In genomic region chr2L:4252832-4253473, dm6 we compare ENCODE assay signal across 1 fruit fly cellular context.
TF ChIP-seq lines count a peak whose summit lies in the region.

No protein-coding gene starts in this region.

TF ChIP-seq in whole organism, embryonic, 481 proteins besides CTCF, POLR2A, EP300 and RAD21 (continued from another document):
- TF ChIP-seq row (GFP tag; IDR thresholded peaks at IDR 0.05; lab: Robert Waterston, UW) (peak; percentile 43; the same call in 2 of the 3 replicates), CG33557 (GFP tag; optimal IDR thresholded peaks at IDR 0.05; lab: Kevin White, UChicago) (no peak), CG15269 (tag; optimal IDR thresholded peaks at IDR 0.05; lab: Kevin White, UChicago) (peak; percentile 17), CG12391 (tag; optimal IDR thresholded peaks at IDR 0.05; lab: Kevin White, UChicago) (peak; percentile 11), da (GFP tag; optimal IDR thresholded peaks at IDR 0.05; lab: Kevin White, UChicago) (no peak), CG6175 (GFP tag; IDR thresholded peaks at IDR 0.05; lab: Robert Waterston, UW) (no peak), CG17361 (GFP tag; IDR thresholded peaks at IDR 0.05; lab: Robert Waterston, UW) (0 out of 3 replicates have a peak, but pooled peaks have one; percentile 17), CG2120 (GFP tag; optimal IDR thresholded peaks at IDR 0.05; lab: Kevin White, UChicago) (peak; percentile 34), CG16863 (GFP tag; optimal IDR thresholded peaks at IDR 0.05; lab: Kevin White, UChicago) (no peak), dysf (GFP tag; IDR thresholded peaks at IDR 0.05; lab: Robert Waterston, UW) (peak; percentile 34; the same call in 1 of the 3 replicates), nerfin-1 (tag; optimal IDR thresholded peaks at IDR 0.05; lab: Kevin White, UChicago) (peak; percentile 36), Hmr (GFP tag; optimal IDR thresholded peaks at IDR 0.05; lab: Kevin White, UChicago) (peak; percentile 14), CG18599 (GFP tag; optimal IDR thresholded peaks at IDR 0.05; lab: Kevin White, UChicago) (peak; percentile 52), CG7839 (tag; optimal IDR thresholded peaks at IDR 0.05; lab: Kevin White, UChicago) (peak; percentile 12), bowl (GFP tag; IDR thresholded peaks at IDR 0.05; lab: Robert Waterston, UW) (no peak), Fer1 (GFP tag; optimal IDR thresholded peaks at IDR 0.05; lab: Kevin White, UChicago) (no peak), h (optimal IDR thresholded peaks at IDR 0.05; lab: Kevin White, UChicago) (no peak), sc (optimal IDR thresholded peaks at IDR 0.05; lab: Kevin White, UChicago) (no peak), sc (GFP tag; optimal IDR thresholded peaks at IDR 0.05; lab: Kevin White, UChicago) (no peak), z (GFP tag; IDR thresholded peaks at IDR 0.05; lab: Robert Waterston, UW) (0 out of 3 replicates have a peak, but pooled peaks have one; percentile 24), H15 (GFP tag; IDR thresholded peaks at IDR 0.05; lab: Robert Waterston, UW) (no peak), croc (GFP tag; conservative IDR thresholded peaks at IDR 0.05; lab: Robert Waterston, UW) (no peak), CG12769 (tag; optimal IDR thresholded peaks at IDR 0.05; lab: Kevin White, UChicago) (peak; percentile 42), PHDP (tag; optimal IDR thresholded peaks at IDR 0.05; lab: Kevin White, UChicago) (peak; percentile 5), dmrt99B (tag; optimal IDR thresholded peaks at IDR 0.05; lab: Kevin White, UChicago) (peak; percentile 18), grn (GFP tag; optimal IDR thresholded peaks at IDR 0.05; lab: Kevin White, UChicago) (no peak), sens (GFP tag; lab: Kevin White, UChicago) (peak; percentile 27), CG8944 (GFP tag; optimal IDR thresholded peaks at IDR 0.05; lab: Kevin White, UChicago) (no peak), CG4854 (GFP tag; optimal IDR thresholded peaks at IDR 0.05; lab: Kevin White, UChicago) (no peak), al (GFP tag; IDR thresholded peaks at IDR 0.05; lab: Robert Waterston, UW) (no peak), HmgZ (tag; optimal IDR thresholded peaks at IDR 0.05; lab: Kevin White, UChicago) (no peak), peb (GFP tag; IDR thresholded peaks at IDR 0.05; lab: Robert Waterston, UW) (no peak), CG2875 (GFP tag; optimal IDR thresholded peaks at IDR 0.05; lab: Kevin White, UChicago) (no peak), nau (GFP tag; optimal IDR thresholded peaks at IDR 0.05; lab: Kevin White, UChicago) (no peak), BtbVII (GFP tag; optimal IDR thresholded peaks at IDR 0.05; lab: Kevin White, UChicago) (no peak), Pdp1 (GFP tag; optimal IDR thresholded peaks at IDR 0.05; lab: Kevin White, UChicago) (peak in 1 of 2 experiments; percentile 1), chinmo (GFP tag; IDR thresholded peaks at IDR 0.05; lab: Robert Waterston, UW; ENCODE audit: partially characterized antibody) (no peak), Mad (GFP tag; optimal IDR thresholded peaks at IDR 0.05; lab: Kevin White, UChicago) (no peak), CG12659 (GFP tag; optimal IDR thresholded peaks at IDR 0.05; lab: Kevin White, UChicago) (no peak), kah (GFP tag; optimal IDR thresholded peaks at IDR 0.05; lab: Kevin White, UChicago) (no peak), zf30C (GFP tag; optimal IDR thresholded peaks at IDR 0.05; lab: Kevin White, UChicago) (no peak), gem (tag; optimal IDR thresholded peaks at IDR 0.05; lab: Kevin White, UChicago) (peak; percentile 32), CG30431 (GFP tag; optimal IDR thresholded peaks at IDR 0.05; lab: Kevin White, UChicago) (no peak), CoRest (tag; optimal IDR thresholded peaks at IDR 0.05; lab: Kevin White, UChicago) (peak; percentile 9), gt (GFP tag; IDR thresholded peaks at IDR 0.05; lab: Robert Waterston, UW) (no peak), Ets65A (GFP tag; lab: Kevin White, UChicago) (peak; percentile 92), HLHmδ (GFP tag; optimal IDR thresholded peaks at IDR 0.05; lab: Kevin White, UChicago) (no peak), fu2 (GFP tag; optimal IDR thresholded peaks at IDR 0.05; lab: Kevin White, UChicago) (no peak), CG18476 (GFP tag; optimal IDR thresholded peaks at IDR 0.05; lab: Kevin White, UChicago) (peak; percentile 84), Optix (GFP tag; IDR thresholded peaks at IDR 0.05; lab: Robert Waterston, UW) (no peak), Atf-2 (GFP tag; optimal IDR thresholded peaks at IDR 0.05; lab: Kevin White, UChicago) (no peak), Meics (GFP tag; optimal IDR thresholded peaks at IDR 0.05; lab: Kevin White, UChicago) (peak; percentile 5), nmo (GFP tag; optimal IDR thresholded peaks at IDR 0.05; lab: Kevin White, UChicago) (no peak), ken (GFP tag; IDR thresholded peaks at IDR 0.05; lab: Robert Waterston, UW) (no peak), hkb (optimal IDR thresholded peaks at IDR 0.05; lab: Kevin White, UChicago) (peak; percentile 66), hkb (GFP tag; IDR thresholded peaks at IDR 0.05; lab: Robert Waterston, UW) (no peak), Hand (GFP tag; optimal IDR thresholded peaks at IDR 0.05; lab: Kevin White, UChicago) (no peak), grau (tag; optimal IDR thresholded peaks at IDR 0.05; lab: Kevin White, UChicago) (peak; percentile 7), CG6689 (GFP tag; IDR thresholded peaks at IDR 0.05; lab: Robert Waterston, UW) (0 out of 2 replicates have a peak, but pooled peaks have one; percentile 13), luna (GFP tag; optimal IDR thresholded peaks at IDR 0.05; lab: Kevin White, UChicago) (no peak), CG11696 (GFP tag; IDR thresholded peaks at IDR 0.05; lab: Robert Waterston, UW) (no peak), maf-S (GFP tag; optimal IDR thresholded peaks at IDR 0.05; lab: Kevin White, UChicago) (no peak), Nf-YB (GFP tag; optimal IDR thresholded peaks at IDR 0.05; lab: Kevin White, UChicago) (no peak), CG11504 (tag; optimal IDR thresholded peaks at IDR 0.05; lab: Kevin White, UChicago) (peak; percentile 35), Hr51 (GFP tag; optimal IDR thresholded peaks at IDR 0.05; lab: Kevin White, UChicago) (peak in 1 of 2 experiments; percentile 17), CG4424 (GFP tag; optimal IDR thresholded peaks at IDR 0.05; lab: Kevin White, UChicago) (no peak), CG3995 (GFP tag; optimal IDR thresholded peaks at IDR 0.05; lab: Kevin White, UChicago) (no peak), Jarid2 (GFP tag; optimal IDR thresholded peaks at IDR 0.05; lab: Kevin White, UChicago) (no peak), CG8290 (GFP tag; optimal IDR thresholded peaks at IDR 0.05; lab: Kevin White, UChicago) (no peak), CG8290 (tag; optimal IDR thresholded peaks at IDR 0.05; lab: Kevin White, UChicago) (peak in 1 of 2 experiments; percentile 46), slou (GFP tag; optimal IDR thresholded peaks at IDR 0.05; lab: Kevin White, UChicago) (no peak)
TF ChIP-seq in whole organism, embryonic: peak in this region for 35.
